Worm (Caenorhabditis elegans): ENCODE data around the gene F36H5.8.

DNA sequence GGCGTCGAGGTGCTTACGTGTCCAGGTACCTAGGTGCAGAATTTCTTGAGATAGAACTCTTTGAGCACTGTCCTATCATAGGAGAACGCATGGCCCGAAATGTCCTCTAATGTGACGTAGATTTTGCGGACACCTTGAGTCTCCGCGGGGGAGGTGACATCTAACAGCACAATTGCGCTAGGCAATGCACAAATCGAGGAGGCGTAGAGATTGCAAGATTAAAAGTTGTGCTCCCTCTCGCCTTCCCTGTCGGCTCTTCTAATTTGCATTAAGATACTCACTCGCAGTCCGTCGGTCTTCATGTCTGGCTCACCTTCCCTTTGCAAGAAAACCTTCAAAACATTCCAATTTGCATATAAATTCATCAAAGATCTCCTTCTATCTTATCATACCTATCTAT lies 9.1 kb upstream of the F36H5.8 start, which contains the start of gene F36H5.18:
- no peak for TF ChIP-seq fkh-10 (GFP tag; optimal IDR thresholded peaks at IDR 0.05)
- TF ChIP-seq nhr-28 (tag; optimal IDR thresholded peaks at IDR 0.05): no peak
- TF ChIP-seq zag-1 (tag; optimal IDR thresholded peaks at IDR 0.05): no peak
- TF ChIP-seq ztf-7 (tag; optimal IDR thresholded peaks at IDR 0.05): no peak
- no peak for TF ChIP-seq lin-15B (tag; optimal IDR thresholded peaks at IDR 0.05)
- no peak for TF ChIP-seq nhr-11 (tag; optimal IDR thresholded peaks at IDR 0.05)

All from whole organism, L4 larva.